Worm (Caenorhabditis elegans): ENCODE results near the gene F42D1.4.

F42D1.4 gene

ce11 chrX:14812061-14812460, 5.0 kb downstream of the F42D1.4 start, which contains the start of gene T04C10.3:
Gene T04C10.3 (plus strand): TSS chrX:14812361.
- TF ChIP-seq nhr-84 (tag; optimal IDR thresholded peaks at IDR 0.05), result no peak
- no peak for TF ChIP-seq unc-62 (GFP tag; optimal IDR thresholded peaks at IDR 0.05)
- TF ChIP-seq xbp-1 (tag; optimal IDR thresholded peaks at IDR 0.05), result no peak
- TF ChIP-seq ceh-63 (GFP tag; optimal IDR thresholded peaks at IDR 0.05), result no peak
- TF ChIP-seq pax-3 (tag; optimal IDR thresholded peaks at IDR 0.05), result no peak
- TF ChIP-seq nhr-12 (tag; optimal IDR thresholded peaks at IDR 0.05), result no peak
- no peak for TF ChIP-seq F16B12.6 (tag; optimal IDR thresholded peaks at IDR 0.05)
- no peak for TF ChIP-seq ces-1 (GFP tag; optimal IDR thresholded peaks at IDR 0.05)
- TF ChIP-seq lin-35 (GFP tag; optimal IDR thresholded peaks at IDR 0.05), result no peak
- no peak for TF ChIP-seq Y116A8C.19 (tag; optimal IDR thresholded peaks at IDR 0.05; ENCODE audit: borderline replicate concordance)
- no peak for TF ChIP-seq egl-27 (tag; optimal IDR thresholded peaks at IDR 0.05)
- no peak for TF ChIP-seq pqm-1 (tag; optimal IDR thresholded peaks at IDR 0.05)
- TF ChIP-seq mef-2 (tag; optimal IDR thresholded peaks at IDR 0.05), result no peak
- TF ChIP-seq nhr-237 (tag; optimal IDR thresholded peaks at IDR 0.05), result no peak
- no peak for TF ChIP-seq aly-2 (tag; optimal IDR thresholded peaks at IDR 0.05)
- no peak for TF ChIP-seq unc-86 (tag; optimal IDR thresholded peaks at IDR 0.05)

- peak; percentile 75 for TF ChIP-seq elt-2 (tag; optimal IDR thresholded peaks at IDR 0.05)
- TF ChIP-seq hpl-2 (GFP tag; optimal IDR thresholded peaks at IDR 0.05), result peak; percentile 76
- no peak for TF ChIP-seq hlh-17 (GFP tag; optimal IDR thresholded peaks at IDR 0.05; ENCODE audit: borderline replicate concordance)
- TF ChIP-seq lir-3 (tag; optimal IDR thresholded peaks at IDR 0.05; ENCODE audit: poor library complexity), result peak; percentile 66
- TF ChIP-seq lin-39 (tag; optimal IDR thresholded peaks at IDR 0.05), result peak; percentile 79
- TF ChIP-seq unc-86 (tag; optimal IDR thresholded peaks at IDR 0.05), result peak; percentile 55
- TF ChIP-seq lsy-2 (tag; optimal IDR thresholded peaks at IDR 0.05), result peak; percentile 78 to 79
- TF ChIP-seq fkh-10 (GFP tag; optimal IDR thresholded peaks at IDR 0.05), result peak; percentile 66
- TF ChIP-seq nhr-237 (tag; optimal IDR thresholded peaks at IDR 0.05), result no peak
- no peak for TF ChIP-seq aha-1 (tag; optimal IDR thresholded peaks at IDR 0.05)
- TF ChIP-seq nhr-71 (tag; optimal IDR thresholded peaks at IDR 0.05), result peak; percentile 86
- peak; percentile 88 for TF ChIP-seq lin-14 (GFP tag; optimal IDR thresholded peaks at IDR 0.05)
- peak in 1 of 2 experiments; percentile 52 for TF ChIP-seq ztf-11 (tag; optimal IDR thresholded peaks at IDR 0.05)
- TF ChIP-seq nhr-47 (tag; optimal IDR thresholded peaks at IDR 0.05), result peak; percentile 93
- TF ChIP-seq dsc-1 (tag; optimal IDR thresholded peaks at IDR 0.05), result peak; percentile 94
- TF ChIP-seq aly-2 (tag; optimal IDR thresholded peaks at IDR 0.05), result peak; percentile 75
- peak; percentile 79 for TF ChIP-seq nhr-20 (tag; optimal IDR thresholded peaks at IDR 0.05)
- peak; percentile 80 for TF ChIP-seq snpc-4 (tag; optimal IDR thresholded peaks at IDR 0.05)
- peak in 1 of 2 experiments; percentile 3 for TF ChIP-seq egl-27 (tag; optimal IDR thresholded peaks at IDR 0.05)
- TF ChIP-seq nhr-77 (tag; optimal IDR thresholded peaks at IDR 0.05), result peak; percentile 74
- TF ChIP-seq ceh-88 (GFP tag; IDR thresholded peaks at IDR 0.05), result peak; percentile 61
- peak; percentile 82 for TF ChIP-seq skn-1 (tag; optimal IDR thresholded peaks at IDR 0.05)
- peak; percentile 87 for TF ChIP-seq rnt-1 (tag; optimal IDR thresholded peaks at IDR 0.05)
- no peak for TF ChIP-seq ces-1 (GFP tag; optimal IDR thresholded peaks at IDR 0.05)
- no peak for TF ChIP-seq unc-130 (tag; optimal IDR thresholded peaks at IDR 0.05)
- peak; percentile 86 for TF ChIP-seq jun-1 (tag; optimal IDR thresholded peaks at IDR 0.05)
- no peak for TF ChIP-seq nhr-84 (tag; optimal IDR thresholded peaks at IDR 0.05)
- TF ChIP-seq zip-4 (GFP tag; optimal IDR thresholded peaks at IDR 0.05), result peak; percentile 81
- no peak for TF ChIP-seq vab-15 (tag; optimal IDR thresholded peaks at IDR 0.05)
- no peak for TF ChIP-seq F16B12.6 (tag; optimal IDR thresholded peaks at IDR 0.05)
- peak; percentile 75 for TF ChIP-seq sox-4 (tag; optimal IDR thresholded peaks at IDR 0.05)
- TF ChIP-seq nhr-90 (tag; optimal IDR thresholded peaks at IDR 0.05; ENCODE audit: poor library complexity), result peak; percentile 86
- TF ChIP-seq snu-23 (GFP tag; optimal IDR thresholded peaks at IDR 0.05), result peak; percentile 91
- peak; percentile 23 for TF ChIP-seq C04F5.9 (tag; optimal IDR thresholded peaks at IDR 0.05)
- TF ChIP-seq lin-13 (GFP tag; optimal IDR thresholded peaks at IDR 0.05), result peak; percentile 42
- TF ChIP-seq mef-2 (tag; optimal IDR thresholded peaks at IDR 0.05), result no peak
- TF ChIP-seq unc-62 (GFP tag; optimal IDR thresholded peaks at IDR 0.05), result no peak
- peak; percentile 29 for TF ChIP-seq ceh-90 (tag; optimal IDR thresholded peaks at IDR 0.05)
- TF ChIP-seq ceh-82 (tag; optimal IDR thresholded peaks at IDR 0.05), result peak; percentile 78 to 86 (median 86)
- peak; percentile 58 for TF ChIP-seq ztf-4 (tag; optimal IDR thresholded peaks at IDR 0.05)
- no peak for TF ChIP-seq tlp-1 (tag; optimal IDR thresholded peaks at IDR 0.05)
- no peak for TF ChIP-seq ama-1 (optimal IDR thresholded peaks at IDR 0.05)
- TF ChIP-seq pag-3 (tag; optimal IDR thresholded peaks at IDR 0.05; ENCODE audit: borderline replicate concordance, insufficient read depth), result no peak
These were observed 6.4 kb downstream of the F42D1.4 start for ce11 chrX:14813398-14813797.
